Worm (Caenorhabditis elegans) whole organism, L4/young adult: ENCODE results near the gene Y32B12B.8.

ENCODE experiments used
- W03F9.2 ChIP-seq: fragments of 150-350 bp; optimal IDR thresholded peaks from 2 replicates; lab custom pipeline; 2014; ENCODE audit warnings: missing biosample characterization, missing genetic modification characterization
- dao-5 ChIP-seq: sonication (generic microtip); optimal IDR thresholded peaks from 2 replicates; lab custom pipeline; 2016; ENCODE audit warnings: missing genotype, missing genetic modification characterization, moderate library complexity, missing compliant biosample characterization
- him-1 ChIP-seq: sonication (generic microtip); optimal IDR thresholded peaks from 2 replicates; lab custom pipeline; 2016; ENCODE audit warnings: missing genotype, missing genetic modification reagents, missing genetic modification characterization, missing compliant biosample characterization

Gene Y32B12B.8

ce11 chrV:16582973-16583372 lies 47.7 kb downstream of the Y32B12B.8 start, which contains the start of gene str-150:
TSS of gene str-150 (plus strand) at chrV:16583273.
- TF ChIP-seq dao-5 (no peak), him-1 (tag; lab: Kevin White, UChicago) (no peak), W03F9.2 (tag; lab: Kevin White, UChicago) (no peak)
